Fruit fly (Drosophila melanogaster): Measurements from ENCODE around the gene spirit.

- TF ChIP-seq usp (GFP tag; optimal IDR thresholded peaks at IDR 0.05) (no peak), psq (optimal IDR thresholded peaks at IDR 0.05) (no peak)
Observed at dm6 chrX:8573744-8574484, 521 bp upstream of the spirit start, which contains the start of gene CG12065.
